Fruit fly (Drosophila melanogaster): ENCODE data around the gene Prestin.

Gene Prestin

dm6 chr3L:17856655-17857479 is 50.7 kb downstream of the Prestin start, which contains the start of gene CG5535 (continued):
- TF ChIP-seq trem (tag; optimal IDR thresholded peaks at IDR 0.05) (peak; percentile 9), Nf-YC (tag; optimal IDR thresholded peaks at IDR 0.05) (peak; percentile 84), Hr78 (GFP tag; optimal IDR thresholded peaks at IDR 0.05) (peak in 1 of 2 experiments; percentile 77), CG33213 (GFP tag; optimal IDR thresholded peaks at IDR 0.05) (peak; percentile 46), B-H2 (GFP tag; optimal IDR thresholded peaks at IDR 0.05) (peak; percentile 0), Lpt (GFP tag; optimal IDR thresholded peaks at IDR 0.05) (no peak), CG6765 (GFP tag; optimal IDR thresholded peaks at IDR 0.05) (peak; percentile 80), bigmax (GFP tag; optimal IDR thresholded peaks at IDR 0.05) (no peak), CG8944 (GFP tag; optimal IDR thresholded peaks at IDR 0.05) (peak; percentile 47), so (GFP tag; IDR thresholded peaks at IDR 0.05) (no peak), fd96Cb (tag; optimal IDR thresholded peaks at IDR 0.05) (peak; percentile 76), tup (GFP tag; optimal IDR thresholded peaks at IDR 0.05) (no peak), fru (optimal IDR thresholded peaks at IDR 0.05) (no peak), jigr1 (GFP tag; IDR thresholded peaks at IDR 0.05) (no peak), ewg (GFP tag; optimal IDR thresholded peaks at IDR 0.05) (peak; percentile 63), CG16813 (GFP tag; IDR thresholded peaks at IDR 0.05; ENCODE audit: partially characterized antibody) (no peak), NK7.1 (GFP tag; optimal IDR thresholded peaks at IDR 0.05) (no peak), pb (GFP tag; optimal IDR thresholded peaks at IDR 0.05) (no peak), CG30403 (GFP tag; optimal IDR thresholded peaks at IDR 0.05) (peak; percentile 92), abd-A (tag; optimal IDR thresholded peaks at IDR 0.05) (no peak), CG4404 (GFP tag; IDR thresholded peaks at IDR 0.05) (peak; percentile 25; the same call in 1 of the 2 replicates), Ets65A (GFP tag) (peak; percentile 86), CG6175 (GFP tag; IDR thresholded peaks at IDR 0.05) (peak; percentile 35; the same call in 1 of the 3 replicates), slp2 (GFP tag; optimal IDR thresholded peaks at IDR 0.05) (peak; percentile 21), gfzf (GFP tag; optimal IDR thresholded peaks at IDR 0.05) (no peak), CG1233 (GFP tag; optimal IDR thresholded peaks at IDR 0.05) (peak; percentile 87), tx (GFP tag; optimal IDR thresholded peaks at IDR 0.05) (no peak), CG7271 (tag; optimal IDR thresholded peaks at IDR 0.05) (no peak), H2.0 (GFP tag; IDR thresholded peaks at IDR 0.05) (peak; percentile 63), CG18619 (GFP tag; optimal IDR thresholded peaks at IDR 0.05) (peak; percentile 90), Pdp1 (GFP tag; optimal IDR thresholded peaks at IDR 0.05) (peak; percentile 45 to 80), ci (GFP tag; IDR thresholded peaks at IDR 0.05) (peak; percentile 93), nom (GFP tag; optimal IDR thresholded peaks at IDR 0.05) (peak; percentile 17), tin (GFP tag; optimal IDR thresholded peaks at IDR 0.05) (peak; percentile 69), CG15601 (tag; optimal IDR thresholded peaks at IDR 0.05) (peak; percentile 82), az2 (GFP tag; optimal IDR thresholded peaks at IDR 0.05) (peak; percentile 83), tll (GFP tag; optimal IDR thresholded peaks at IDR 0.05) (peak in 1 of 2 experiments; percentile 6), Dbx (GFP tag; IDR thresholded peaks at IDR 0.05) (no peak; the same call in 1 of the 3 replicates), kni (GFP tag; optimal IDR thresholded peaks at IDR 0.05) (peak; percentile 58), CG17328 (GFP tag; IDR thresholded peaks at IDR 0.05) (peak; percentile 69), mam (GFP tag; optimal IDR thresholded peaks at IDR 0.05) (peak; percentile 57), CG17186 (GFP tag; optimal IDR thresholded peaks at IDR 0.05) (no peak), CG18476 (GFP tag; optimal IDR thresholded peaks at IDR 0.05) (peak; percentile 42), CG32532 (GFP tag; IDR thresholded peaks at IDR 0.05) (peak; percentile 71), BtbVII (GFP tag; optimal IDR thresholded peaks at IDR 0.05) (peak; percentile 79), dmrt99B (tag; optimal IDR thresholded peaks at IDR 0.05) (peak; percentile 85), gcm2 (GFP tag; optimal IDR thresholded peaks at IDR 0.05) (no peak), CG3163 (GFP tag; optimal IDR thresholded peaks at IDR 0.05) (no peak), CG8281 (tag; optimal IDR thresholded peaks at IDR 0.05) (peak; percentile 59)
